Worm (Caenorhabditis elegans): ENCODE data around the gene cwc-15.

- TF ChIP-seq pha-4 (tag; optimal IDR thresholded peaks at IDR 0.05): no peak
- TF ChIP-seq fkh-10 (GFP tag; optimal IDR thresholded peaks at IDR 0.05): no peak
Measured at ce11 chrV:16043686-16044085, 20.5 kb downstream of the cwc-15 start.

All from whole organism, late embryonic.